Worm (Caenorhabditis elegans) whole organism, young adult: ENCODE measurements around the gene T24C2.5.

Experiments used
- B0035.1 ChIP-seq: sonication (generic microtip); optimal IDR thresholded peaks from 2 replicates; lab custom pipeline; 2016; ENCODE audit warnings: missing genetic modification characterization, mild to moderate bottlenecking, missing compliant biosample characterization, missing genotype, missing genetic modification reagents
- F22D6.2 ChIP-seq: sonication (generic microtip); optimal IDR thresholded peaks from 2 replicates; lab custom pipeline; 2016; ENCODE audit warnings: mild to moderate bottlenecking, missing genetic modification characterization, missing compliant biosample characterization
- attf-6 ChIP-seq: fragments of 200-800 bp; sonication (Bioruptor generic); IDR thresholded peaks from 2 replicates; pipeline ENCODE4 v1.3.6; 2022; ENCODE audit warnings: missing genetic modification reagents, missing genetic modification characterization, missing compliant biosample characterization
- tbp1 ChIP-seq: fragments of 200-800 bp; sonication (Bioruptor generic); optimal IDR thresholded peaks from 2 replicates; lab custom pipeline; 2018; ENCODE audit warnings: mild to moderate bottlenecking, missing genetic modification characterization, missing compliant biosample characterization

DNA sequence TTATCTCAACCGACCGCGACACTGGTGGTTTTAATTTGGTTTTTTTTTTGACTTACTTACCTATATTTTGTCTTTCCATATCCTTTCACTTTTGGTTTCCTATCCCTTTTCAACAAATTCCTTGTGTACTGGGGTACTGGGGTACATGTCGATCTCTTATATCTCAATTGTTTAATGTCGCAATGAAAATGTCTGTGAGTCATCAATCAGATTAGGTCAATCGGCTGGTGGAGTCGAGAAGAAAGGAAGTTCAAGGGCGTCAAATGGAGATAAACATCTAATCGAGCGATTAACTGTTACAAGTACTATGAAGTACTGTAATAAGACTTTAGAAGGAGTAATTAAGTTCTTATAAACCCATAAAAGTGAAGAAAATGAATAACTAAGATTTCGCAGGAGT, 41.7 kb downstream of the T24C2.5 start:
- TF ChIP-seq tbp1 = no peak
- no peak for TF ChIP-seq F22D6.2 (tag; lab: Kevin White, UChicago)
- TF ChIP-seq attf-6 (GFP tag; lab: Robert Waterston, UW) = no peak
- TF ChIP-seq B0035.1 (tag; lab: Kevin White, UChicago) = no peak
